Worm (Caenorhabditis elegans) whole organism, young adult: ENCODE measurements around the gene Y51H4A.938.
"Not testable (repeated sequence)": the region's sequence is repeated elsewhere in the genome, so short reads cannot be mapped to it uniquely, and the experiment has no call there.

Source experiments
- B0019.2 ChIP-seq: fragments of 200-800 bp; sonication (Bioruptor generic); conservative IDR thresholded peaks from 2 replicates; pipeline ENCODE4 v1.3.6; 2022; ENCODE audit warnings: missing genetic modification reagents, missing genetic modification characterization, missing compliant biosample characterization
- B0336.3 ChIP-seq: fragments of 200-800 bp; sonication (Bioruptor generic); IDR thresholded peaks from 2 replicates; pipeline ENCODE4 v1.3.6; 2022; ENCODE audit warnings: missing genetic modification characterization, missing compliant biosample characterization
- Y53F4B.3 ChIP-seq: fragments of 200-800 bp; sonication (Bioruptor generic); IDR thresholded peaks from 2 replicates; pipeline ENCODE4 v1.3.6; 2022; ENCODE audit warnings: missing genetic modification reagents, missing genetic modification characterization, missing compliant biosample characterization
- Y53G8AR.9 ChIP-seq: fragments of 200-800 bp; sonication (Bioruptor generic); conservative IDR thresholded peaks from 2 replicates; pipeline ENCODE4 v1.3.6; 2022; ENCODE audit warnings: missing genetic modification reagents, missing genetic modification characterization, missing compliant biosample characterization
- Y67H2A.10 ChIP-seq: fragments of 200-800 bp; sonication (Bioruptor generic); conservative IDR thresholded peaks from 2 replicates; pipeline ENCODE4 v1.3.6; 2022; ENCODE audit warnings: missing genetic modification reagents, missing genetic modification characterization, missing compliant biosample characterization
- Y79H2A.3 ChIP-seq: fragments of 200-800 bp; sonication (Bioruptor generic); conservative IDR thresholded peaks from 2 replicates; pipeline ENCODE4 v1.3.6; 2022; ENCODE audit warnings: missing genetic modification reagents, missing genetic modification characterization, missing compliant biosample characterization
- Y95B8A.8 ChIP-seq: fragments of 200-800 bp; sonication (Bioruptor generic); IDR thresholded peaks from 2 replicates; pipeline ENCODE4 v1.3.6; 2022; ENCODE audit warnings: missing genetic modification reagents, missing genetic modification characterization, missing compliant biosample characterization
- aptf-2 ChIP-seq: fragments of 200-800 bp; sonication (Bioruptor generic); conservative IDR thresholded peaks from 2 replicates; pipeline ENCODE4 v1.3.6; 2022; ENCODE audit warnings: missing genetic modification reagents, missing genetic modification characterization, missing compliant biosample characterization
- attf-6 ChIP-seq: fragments of 200-800 bp; sonication (Bioruptor generic); IDR thresholded peaks from 2 replicates; pipeline ENCODE4 v1.3.6; 2022; ENCODE audit warnings: missing genetic modification reagents, missing genetic modification characterization, missing compliant biosample characterization
- bed-2 ChIP-seq: fragments of 200-800 bp; sonication (Bioruptor generic); IDR thresholded peaks from 2 replicates; pipeline ENCODE4 v1.3.6; 2022; ENCODE audit warnings: missing genetic modification reagents, missing genetic modification characterization, missing compliant biosample characterization
- cebp-1 ChIP-seq, 2 experiments: fragments of 200-800 bp in 1 of 2; sonication (Bioruptor generic) in 1 of 2; sonication (generic microtip) in 1 of 2; IDR thresholded peaks in 1 of 2; optimal IDR thresholded peaks in 1 of 2; 2 replicates each; pipeline versions ENCODE4 v1.3.6 to Lab custom; 2017 to 2022; ENCODE audit warnings: missing compliant biosample characterization in 2 of 2, missing genetic modification characterization in 2 of 2, mild to moderate bottlenecking in 1 of 2, missing genetic modification reagents in 1 of 2, moderate library complexity in 1 of 2
- cebp-2 ChIP-seq: fragments of 200-800 bp; sonication (Bioruptor generic); IDR thresholded peaks from 2 replicates; pipeline ENCODE4 v1.3.6; 2022; ENCODE audit warnings: missing genetic modification characterization, missing compliant biosample characterization
- ceh-58 ChIP-seq: fragments of 200-800 bp; sonication (Bioruptor generic); IDR thresholded peaks from 2 replicates; pipeline ENCODE4 v1.3.6; 2022; ENCODE audit warnings: missing genetic modification characterization, missing compliant biosample characterization
- dpff-1 ChIP-seq: sonication (generic microtip); optimal IDR thresholded peaks from 2 replicates; lab custom pipeline; 2017; ENCODE audit warnings: mild to moderate bottlenecking, missing genetic modification characterization, missing compliant biosample characterization
- efl-1 ChIP-seq: fragments of 150-350 bp; optimal IDR thresholded peaks from 2 replicates; lab custom pipeline; 2014; ENCODE audit warnings: missing biosample characterization, missing genetic modification reagents, missing genetic modification characterization
- egrh-3 ChIP-seq: fragments of 200-800 bp; sonication (Bioruptor generic); IDR thresholded peaks from 2 replicates; pipeline ENCODE4 v1.3.6; 2022; ENCODE audit warnings: missing genetic modification reagents, missing genetic modification characterization, missing compliant biosample characterization
- hsf-1 ChIP-seq: fragments of 200-800 bp; sonication (Bioruptor generic); IDR thresholded peaks from 2 replicates; pipeline ENCODE4 v1.3.6; 2022; ENCODE audit warnings: missing genetic modification reagents, missing genetic modification characterization, missing compliant biosample characterization
- nfya-2 ChIP-seq: fragments of 200-800 bp; sonication (Bioruptor generic); IDR thresholded peaks from 2 replicates; pipeline ENCODE4 v1.3.6; 2022; ENCODE audit warnings: missing genetic modification reagents, missing genetic modification characterization, missing compliant biosample characterization
- snpc-4 ChIP-seq, 5 experiments: fragments of 150-350 bp in 1 of 5; sonication (generic microtip) in 4 of 5; optimal IDR thresholded peaks; 2 replicates each; lab custom pipeline; 2014 to 2018; ENCODE audit warnings: missing genetic modification characterization in 5 of 5, missing biosample characterization in 3 of 5, antibody characterized with exemption in 2 of 5, mild to moderate bottlenecking in 2 of 5, missing compliant biosample characterization in 2 of 5, missing genotype in 2 of 5, moderate library complexity in 2 of 5, missing genetic modification reagents in 1 of 5
- tbx-9 ChIP-seq: sonication (generic microtip); optimal IDR thresholded peaks from 2 replicates; lab custom pipeline; 2016; ENCODE audit warnings: borderline replicate concordance, missing genetic modification characterization, inconsistent platforms, missing compliant biosample characterization

Y51H4A.938 gene

ce11 chrIV:16480888-16481287, at the start of gene Y51H4A.938:
Y51H4A.938 (plus strand) TSS chrIV:16481188.
- TF ChIP-seq hsf-1 (GFP tag; lab: Robert Waterston, UW); Y53G8AR.9; Y67H2A.10: not testable (repeated sequence)
- TF ChIP-seq, all 124 proteins: peak for 0; not testable (repeated sequence) for 124

ce11 chrIV:16431929-16432328, 49.1 kb upstream of the Y51H4A.938 start, which contains the start of gene dlc-3:
dlc-3 (plus strand) TSS chrIV:16432229.
- TF ChIP-seq B0336.3 (no peak), egrh-3 (no peak)

ce11 chrIV:16440446-16441049, 40.4 kb upstream of the Y51H4A.938 start:
- TF ChIP-seq attf-6 (GFP tag; lab: Robert Waterston, UW) (peak; percentile 90), snpc-4 (tag; optimal IDR thresholded peaks at IDR 0.05; lab: Kevin White, UChicago) (peak in 2 of 4 experiments; percentile 76 to 94)
- not testable (repeated sequence) for TF ChIP-seq snpc-4 (GFP tag; optimal IDR thresholded peaks at IDR 0.05; lab: Kevin White, UChicago)
- TF ChIP-seq, all 124 proteins: peak for 2; not testable (repeated sequence) for 122

- TF ChIP-seq aptf-2 (GFP tag; lab: Robert Waterston, UW) (no peak), attf-6 (GFP tag; lab: Robert Waterston, UW) (peak; percentile 68; the same call in 1 of the 2 replicates), ceh-58 (GFP tag; lab: Robert Waterston, UW) (no peak), efl-1 (no peak), dpff-1 (tag; lab: Kevin White, UChicago) (no peak)
Observed at ce11 chrIV:16442963-16443362, 38.0 kb upstream of the Y51H4A.938 start, which contains the start of gene dlc-4. dlc-4 (plus strand) TSS chrIV:16443263.

- no peak for TF ChIP-seq tbx-9 (tag; lab: Kevin White, UChicago)
- no peak for TF ChIP-seq bed-2 (GFP tag; lab: Robert Waterston, UW)
- 0 out of 2 replicates have a peak, but pooled peaks have one; percentile 30 for TF ChIP-seq attf-6 (GFP tag; lab: Robert Waterston, UW)
- no peak for TF ChIP-seq snpc-4 (GFP tag; optimal IDR thresholded peaks at IDR 0.05; lab: Kevin White, UChicago)
- peak in 1 of 4 experiments; percentile 63 for TF ChIP-seq snpc-4 (tag; optimal IDR thresholded peaks at IDR 0.05; lab: Kevin White, UChicago)
Observed at ce11 chrIV:16446664-16447063, 34.3 kb upstream of the Y51H4A.938 start.

ce11 chrIV:16458368-16458767, 22.6 kb upstream of the Y51H4A.938 start:
- peak; percentile 100 for TF ChIP-seq ceh-58 (GFP tag; lab: Robert Waterston, UW)
- TF ChIP-seq cebp-2 (GFP tag; lab: Robert Waterston, UW), result peak; percentile 95; the same call in 1 of the 2 replicates
- peak; percentile 65 for TF ChIP-seq egrh-3
- TF ChIP-seq attf-6 (GFP tag; lab: Robert Waterston, UW), result peak; percentile 98
- peak; percentile 97 for TF ChIP-seq Y53F4B.3 (GFP tag; lab: Robert Waterston, UW)
- TF ChIP-seq B0019.2 (GFP tag; lab: Robert Waterston, UW), result peak; percentile 96
- peak; percentile 98 for TF ChIP-seq Y79H2A.3 (GFP tag; lab: Robert Waterston, UW)
- TF ChIP-seq Y67H2A.10, result peak; percentile 84; the same call in 1 of the 2 replicates
- TF ChIP-seq cebp-1 (GFP tag; IDR thresholded peaks at IDR 0.05; lab: Robert Waterston, UW), result peak; percentile 79
- TF ChIP-seq cebp-1 (tag; optimal IDR thresholded peaks at IDR 0.05; lab: Kevin White, UChicago), result not testable (repeated sequence)
- TF ChIP-seq Y95B8A.8, result peak; percentile 98
- TF ChIP-seq nfya-2 (GFP tag; lab: Robert Waterston, UW), result peak; percentile 97
- TF ChIP-seq hsf-1 (GFP tag; lab: Robert Waterston, UW), result peak; percentile 100

DNA sequence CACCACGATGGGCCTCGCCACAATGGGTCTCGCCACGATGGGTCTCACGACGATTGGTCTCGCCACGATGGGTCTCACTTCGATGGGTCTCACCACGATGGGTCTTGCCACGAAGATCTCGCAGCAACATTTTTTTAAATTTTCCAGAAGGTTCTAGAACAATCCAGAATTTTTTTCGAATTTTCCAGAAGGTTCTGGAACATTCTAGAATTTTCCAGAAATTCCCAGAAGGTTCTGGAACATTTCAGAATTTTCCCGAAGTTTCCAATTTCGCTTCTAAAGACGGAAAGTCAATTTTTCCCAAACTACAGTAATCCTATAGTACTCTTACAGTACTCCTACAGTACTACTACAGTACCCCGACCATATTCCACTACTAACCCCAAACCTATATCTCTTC, 22.0 kb upstream of the Y51H4A.938 start:
- TF ChIP-seq hsf-1 (GFP tag; lab: Robert Waterston, UW), result peak; percentile 93

DNA sequence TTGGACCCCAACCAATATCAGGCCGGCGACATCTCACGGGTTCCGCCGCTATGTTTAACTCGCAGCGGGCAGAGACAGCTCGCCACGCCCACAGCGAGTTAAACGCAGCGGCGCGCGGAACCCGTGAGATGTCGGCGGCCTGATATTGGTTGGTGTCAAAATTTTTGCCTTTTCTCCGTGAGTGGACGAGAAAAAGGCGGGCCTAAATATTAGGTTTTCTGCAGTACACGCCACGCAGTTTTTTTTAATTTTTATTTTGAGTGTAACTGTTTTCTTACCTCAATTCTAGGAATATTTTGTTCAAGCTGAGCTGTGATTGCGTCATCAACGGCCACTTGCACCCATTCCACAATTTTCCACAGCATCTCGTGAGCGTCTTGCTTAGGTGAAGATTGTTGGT, 17.1 kb upstream of the Y51H4A.938 start:
- TF ChIP-seq attf-6 (GFP tag; lab: Robert Waterston, UW), result peak; percentile 77; the same call in 1 of the 2 replicates
- TF ChIP-seq snpc-4 (GFP tag; optimal IDR thresholded peaks at IDR 0.05; lab: Kevin White, UChicago), result not testable (repeated sequence)
- peak in 2 of 4 experiments; percentile 26 to 90 for TF ChIP-seq snpc-4 (tag; optimal IDR thresholded peaks at IDR 0.05; lab: Kevin White, UChicago)
- TF ChIP-seq, all 124 proteins: peak for 2; not testable (repeated sequence) for 122
